Fruit fly (Drosophila melanogaster): Measurements from ENCODE around the gene Cpr35B.

- no peak for TF ChIP-seq CG7839 (tag; optimal IDR thresholded peaks at IDR 0.05)
- TF ChIP-seq stwl (tag; optimal IDR thresholded peaks at IDR 0.05): no peak
- TF ChIP-seq CG11696 (GFP tag; IDR thresholded peaks at IDR 0.05): no peak
- TF ChIP-seq Fer1 (GFP tag; optimal IDR thresholded peaks at IDR 0.05): no peak
- no peak for TF ChIP-seq Gug (GFP tag; IDR thresholded peaks at IDR 0.05)
- TF ChIP-seq CG18476 (GFP tag; optimal IDR thresholded peaks at IDR 0.05): no peak
- no peak for TF ChIP-seq ash1 (GFP tag; optimal IDR thresholded peaks at IDR 0.05)
- no peak for TF ChIP-seq odd (GFP tag; optimal IDR thresholded peaks at IDR 0.05)
- TF ChIP-seq Eip74EF (GFP tag; optimal IDR thresholded peaks at IDR 0.05): no peak
Measured at dm6 chr2L:14422029-14422831, 2.8 kb downstream of the Cpr35B start.

Data from whole organism, embryonic.